Worm (Caenorhabditis elegans) whole organism, late embryonic: ENCODE data around the gene dop-5.
A peak's percentile ranks its signal among the peaks of the same experiment; 100 is the strongest.
"Not testable (repeated sequence)": the region's sequence is repeated elsewhere in the genome, so short reads cannot be mapped to it uniquely, and the experiment has no call there.

ENCODE experiments used
- C08G9.2 ChIP-seq: sonication (generic microtip); optimal IDR thresholded peaks from 2 replicates; lab custom pipeline; 2016; ENCODE audit warnings: mild to moderate bottlenecking, missing genetic modification characterization, moderate library complexity, missing compliant biosample characterization
- F13H6.1 ChIP-seq: sonication (generic microtip); optimal IDR thresholded peaks from 2 replicates; lab custom pipeline; 2016; ENCODE audit warnings: missing genetic modification characterization, missing compliant biosample characterization
- K02D7.2 ChIP-seq: sonication (generic microtip); optimal IDR thresholded peaks from 2 replicates; lab custom pipeline; 2017; ENCODE audit warnings: mild to moderate bottlenecking, missing genetic modification characterization, missing compliant biosample characterization
- K09A11.1 ChIP-seq: sonication (generic microtip); optimal IDR thresholded peaks from 2 replicates; lab custom pipeline; 2017; ENCODE audit warnings: antibody characterized with exemption, mild to moderate bottlenecking, missing genetic modification characterization, missing compliant biosample characterization; ENCODE audit not compliant: insufficient read depth
- ceh-14 ChIP-seq: sonication (generic microtip); optimal IDR thresholded peaks from 2 replicates; lab custom pipeline; 2016; ENCODE audit warnings: missing genotype, missing genetic modification characterization, missing compliant biosample characterization
- ceh-2 ChIP-seq: sonication (generic microtip); optimal IDR thresholded peaks from 2 replicates; lab custom pipeline; 2016; ENCODE audit warnings: missing genotype, missing genetic modification characterization, missing compliant biosample characterization
- ceh-24 ChIP-seq: sonication (generic microtip); optimal IDR thresholded peaks from 2 replicates; lab custom pipeline; 2016; ENCODE audit warnings: mild to moderate bottlenecking, missing genetic modification characterization, missing compliant biosample characterization
- ceh-34 ChIP-seq: sonication (generic microtip); optimal IDR thresholded peaks from 2 replicates; lab custom pipeline; 2016; ENCODE audit warnings: mild to moderate bottlenecking, missing genetic modification characterization, missing compliant biosample characterization
- ceh-48 ChIP-seq: sonication (generic microtip); optimal IDR thresholded peaks from 2 replicates; lab custom pipeline; 2016; ENCODE audit warnings: missing genetic modification characterization, inconsistent platforms, missing compliant biosample characterization
- ceh-6 ChIP-seq: fragments of 200-800 bp; sonication (Bioruptor generic); optimal IDR thresholded peaks from 2 replicates; lab custom pipeline; 2018; ENCODE audit warnings: mild to moderate bottlenecking, missing genetic modification characterization, missing compliant biosample characterization
- ceh-9 ChIP-seq: sonication (generic microtip); optimal IDR thresholded peaks from 2 replicates; lab custom pipeline; 2016; ENCODE audit warnings: mild to moderate bottlenecking, missing genetic modification characterization, inconsistent platforms, missing compliant biosample characterization
- dmd-4 ChIP-seq: sonication (generic microtip); optimal IDR thresholded peaks from 2 replicates; lab custom pipeline; 2016; ENCODE audit warnings: borderline replicate concordance, missing genetic modification characterization, missing compliant biosample characterization
- elt-2 ChIP-seq: sonication (generic microtip); optimal IDR thresholded peaks from 2 replicates; lab custom pipeline; 2016; ENCODE audit warnings: missing genetic modification reagents, missing genetic modification characterization, missing compliant biosample characterization
- ets-4 ChIP-seq: sonication (generic microtip); optimal IDR thresholded peaks from 2 replicates; lab custom pipeline; 2016; ENCODE audit warnings: missing genetic modification characterization, missing compliant biosample characterization
- hlh-15 ChIP-seq: sonication (generic microtip); optimal IDR thresholded peaks from 2 replicates; lab custom pipeline; 2016; ENCODE audit warnings: missing genetic modification characterization, missing compliant biosample characterization
- hlh-30 ChIP-seq: sonication (generic microtip); optimal IDR thresholded peaks from 2 replicates; lab custom pipeline; 2017; ENCODE audit warnings: antibody characterized with exemption, missing genetic modification characterization, missing compliant biosample characterization; ENCODE audit not compliant: insufficient read depth
- lim-6 ChIP-seq: sonication (generic microtip); optimal IDR thresholded peaks from 2 replicates; lab custom pipeline; 2016; ENCODE audit warnings: missing genetic modification characterization, missing compliant biosample characterization
- madf-2 ChIP-seq: sonication (generic microtip); optimal IDR thresholded peaks from 2 replicates; lab custom pipeline; 2017; ENCODE audit warnings: missing genetic modification characterization, missing compliant biosample characterization
- nfya-1 ChIP-seq: sonication (generic microtip); optimal IDR thresholded peaks from 2 replicates; lab custom pipeline; 2017; ENCODE audit warnings: missing genetic modification characterization, mild to moderate bottlenecking, missing compliant biosample characterization, antibody characterized with exemption, moderate library complexity
- nhr-11 ChIP-seq: fragments of 150-350 bp; optimal IDR thresholded peaks from 2 replicates; lab custom pipeline; 2014; ENCODE audit warnings: missing biosample characterization, missing genetic modification characterization
- nhr-232 ChIP-seq: sonication (generic microtip); optimal IDR thresholded peaks from 2 replicates; lab custom pipeline; 2016; ENCODE audit warnings: missing genetic modification characterization, missing compliant biosample characterization
- odd-2 ChIP-seq: sonication (generic microtip); optimal IDR thresholded peaks from 2 replicates; lab custom pipeline; 2017; ENCODE audit warnings: antibody characterized with exemption, mild to moderate bottlenecking, missing genetic modification characterization, missing compliant biosample characterization
- pag-3 ChIP-seq: sonication (generic microtip); optimal IDR thresholded peaks from 2 replicates; lab custom pipeline; 2016; ENCODE audit warnings: missing compliant biosample characterization, missing genetic modification characterization, borderline replicate concordance
- pha-2 ChIP-seq: sonication (generic microtip); optimal IDR thresholded peaks from 2 replicates; lab custom pipeline; 2017; ENCODE audit warnings: mild to moderate bottlenecking, missing genetic modification characterization, missing compliant biosample characterization
- pqm-1 ChIP-seq: sonication (generic microtip); optimal IDR thresholded peaks from 2 replicates; lab custom pipeline; 2016; ENCODE audit warnings: missing genetic modification characterization, missing compliant biosample characterization
- ref-2 ChIP-seq: sonication (generic microtip); optimal IDR thresholded peaks from 2 replicates; lab custom pipeline; 2016; ENCODE audit warnings: missing genetic modification characterization, missing compliant biosample characterization
- sox-4 ChIP-seq: sonication (generic microtip); optimal IDR thresholded peaks from 2 replicates; lab custom pipeline; 2017; ENCODE audit warnings: mild to moderate bottlenecking, missing genetic modification characterization, inconsistent platforms, missing compliant biosample characterization
- ttx-3 ChIP-seq: sonication (generic microtip); optimal IDR thresholded peaks from 2 replicates; lab custom pipeline; 2016; ENCODE audit warnings: missing genetic modification reagents, missing genetic modification characterization, missing compliant biosample characterization
- unc-3 ChIP-seq, 2 experiments: fragments of 200-800 bp in 1 of 2; sonication (Bioruptor generic) in 1 of 2; sonication (generic microtip) in 1 of 2; conservative IDR thresholded peaks in 1 of 2; optimal IDR thresholded peaks in 1 of 2; 2 replicates each; pipeline versions ENCODE4 v1.3.6 to Lab custom; 2016 to 2022; ENCODE audit warnings: missing compliant biosample characterization in 2 of 2, missing genetic modification characterization in 2 of 2, missing genetic modification reagents in 1 of 2
- zip-5 ChIP-seq: sonication (generic microtip); optimal IDR thresholded peaks from 2 replicates; lab custom pipeline; 2016; ENCODE audit warnings: missing genetic modification characterization, missing compliant biosample characterization

The dop-5 gene

DNA sequence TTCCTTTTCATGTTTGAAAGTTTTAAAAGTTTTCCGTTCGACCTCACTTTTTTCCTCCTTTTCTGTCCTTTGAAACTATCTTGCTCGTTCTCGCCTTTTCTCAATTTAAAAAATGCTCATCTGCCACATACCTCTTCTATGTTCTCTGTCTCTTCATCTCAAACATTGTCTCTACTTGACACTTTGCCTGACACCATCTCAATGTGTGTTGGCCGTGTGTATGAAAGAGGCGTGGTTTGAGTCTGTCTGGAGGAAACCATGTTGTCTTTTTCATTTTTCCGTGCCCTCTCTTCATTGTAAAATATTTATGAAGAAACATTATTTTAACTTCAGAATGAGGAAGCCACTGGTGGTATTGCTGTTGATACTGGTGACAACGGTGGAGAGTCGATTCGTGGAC, 41.2 kb upstream of the dop-5 start, which contains the start of gene K03B8.6:
TSS of gene K03B8.6 (plus strand) at position 334 of the 400 bp plus-strand sequence.
- TF ChIP-seq F13H6.1, result no peak
- no peak for TF ChIP-seq sox-4 (tag; lab: Kevin White, UChicago)
- TF ChIP-seq odd-2 (tag; lab: Kevin White, UChicago), result no peak
- no peak for TF ChIP-seq hlh-30 (tag; lab: Kevin White, UChicago)
- no peak for TF ChIP-seq C08G9.2
- no peak for TF ChIP-seq ceh-14 (tag; lab: Kevin White, UChicago)
- no peak for TF ChIP-seq nfya-1 (tag; lab: Kevin White, UChicago)
- no peak for TF ChIP-seq ref-2 (tag; lab: Kevin White, UChicago)
- TF ChIP-seq pha-2 (tag; lab: Kevin White, UChicago), result no peak
- TF ChIP-seq pqm-1 (tag; lab: Kevin White, UChicago), result no peak
- TF ChIP-seq ceh-24, result no peak
- no peak for TF ChIP-seq ttx-3
- TF ChIP-seq madf-2 (tag; lab: Kevin White, UChicago), result no peak
- no peak for TF ChIP-seq ceh-48
- TF ChIP-seq hlh-15 (tag; lab: Kevin White, UChicago), result no peak
- no peak for TF ChIP-seq unc-3 (GFP tag; conservative IDR thresholded peaks at IDR 0.05; lab: Robert Waterston, UW)
- TF ChIP-seq unc-3 (tag; optimal IDR thresholded peaks at IDR 0.05; lab: Kevin White, UChicago), result no peak
- TF ChIP-seq ceh-9 (tag; lab: Kevin White, UChicago), result no peak
- no peak for TF ChIP-seq ceh-2 (tag; lab: Kevin White, UChicago)
- TF ChIP-seq, all 69 proteins: peak for 0

DNA sequence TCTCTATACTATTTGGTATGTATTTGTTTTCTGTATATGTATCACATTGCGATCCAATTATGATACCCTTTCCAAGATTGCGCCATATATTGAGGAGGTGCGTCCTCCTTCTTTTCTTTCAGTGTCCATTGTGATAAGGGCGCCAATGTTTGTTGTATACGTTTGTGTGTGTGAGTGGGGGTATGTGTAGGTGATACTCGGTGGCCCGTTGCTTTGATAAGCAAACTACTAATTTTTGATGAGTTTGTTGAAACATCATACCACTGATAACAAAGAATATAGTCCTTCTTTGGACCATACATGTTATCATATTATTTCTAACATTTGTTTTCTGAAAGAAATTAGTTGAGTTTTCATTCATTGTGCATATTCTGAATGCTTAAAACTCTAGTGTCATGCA, 37.7 kb upstream of the dop-5 start:
- TF ChIP-seq nhr-11 (tag; lab: Kevin White, UChicago) (no peak), nfya-1 (tag; lab: Kevin White, UChicago) (no peak), pag-3 (tag; lab: Kevin White, UChicago) (no peak), dmd-4 (no peak), elt-2 (tag; lab: Kevin White, UChicago) (peak; percentile 93)

DNA sequence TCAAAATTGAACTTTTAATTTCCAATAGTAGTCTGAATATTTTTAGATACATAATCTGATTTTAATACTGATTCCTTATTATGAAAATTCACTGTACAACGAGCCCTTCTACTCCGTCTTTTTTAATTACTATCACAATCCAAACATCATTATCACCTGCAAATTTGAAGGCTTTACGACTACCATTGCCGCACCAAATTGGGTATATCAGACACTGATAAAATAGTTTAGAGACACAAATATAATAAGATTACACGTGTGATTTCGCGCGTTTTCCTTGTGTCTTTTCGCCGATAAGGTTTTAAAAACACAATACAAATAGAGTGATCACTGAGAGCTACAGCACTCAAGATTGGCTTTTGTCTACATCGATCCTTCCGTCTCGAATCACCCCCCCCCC, 37.0 kb upstream of the dop-5 start:
- no peak for TF ChIP-seq ets-4
- no peak for TF ChIP-seq pha-2 (tag; lab: Kevin White, UChicago)
- TF ChIP-seq pag-3 (tag; lab: Kevin White, UChicago), result no peak
- TF ChIP-seq C08G9.2, result no peak
- TF ChIP-seq elt-2 (tag; lab: Kevin White, UChicago), result peak; percentile 90

ce11 chrV:11402610-11403009, 36.6 kb upstream of the dop-5 start, which contains the start of gene nas-19:
TSS of gene nas-19 (minus strand) at chrV:11402710.
- TF ChIP-seq C08G9.2, result no peak
- no peak for TF ChIP-seq nhr-232 (tag; lab: Kevin White, UChicago)
- TF ChIP-seq ceh-6 (GFP tag; lab: Kevin White, UChicago), result no peak
- TF ChIP-seq zip-5, result no peak

DNA sequence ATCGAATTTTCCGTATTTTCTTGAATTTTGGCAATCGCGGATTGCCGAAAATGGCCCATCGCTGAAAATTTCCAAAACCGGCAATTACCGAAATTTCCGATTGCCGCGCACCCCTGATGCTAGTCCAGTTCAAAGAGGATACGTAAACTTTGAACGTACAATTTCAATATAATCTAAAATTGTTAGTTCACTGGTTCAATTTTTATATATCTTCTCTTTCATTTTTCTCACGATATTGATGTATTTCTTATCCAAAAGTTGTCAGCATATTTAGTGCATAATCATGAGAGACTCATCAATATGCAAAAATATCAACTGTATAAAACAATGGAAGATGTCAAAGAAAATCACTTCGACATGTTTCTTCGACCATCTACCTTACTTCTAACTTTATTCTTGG, 32.6 kb upstream of the dop-5 start, which contains the start of gene nas-17:
TSS of gene nas-17 (plus strand) at position 301 of the 400 bp plus-strand sequence.
- TF ChIP-seq ref-2 (tag; lab: Kevin White, UChicago) (no peak), hlh-30 (tag; lab: Kevin White, UChicago) (no peak), lim-6 (no peak), ceh-34 (tag; lab: Kevin White, UChicago) (no peak)

ce11 chrV:11396134-11396533, 30.1 kb upstream of the dop-5 start, which contains the start of gene nas-18:
TSS of gene nas-18 (plus strand) at chrV:11396434.
- not testable (repeated sequence) for TF ChIP-seq K09A11.1 (tag; lab: Kevin White, UChicago); K02D7.2; lim-6
